Fruit fly (Drosophila melanogaster): ENCODE results near the gene CG5274.

Gene CG5274

dm6 chr3L:20430182-20430581, 2.7 kb upstream of the CG5274 start, which contains the start of gene CG5262 (continued):
- TF ChIP-seq slbo (GFP tag; IDR thresholded peaks at IDR 0.05) (no peak), NC2α (GFP tag; optimal IDR thresholded peaks at IDR 0.05) (no peak), CG13287 (GFP tag; IDR thresholded peaks at IDR 0.05; ENCODE audit: partially characterized antibody) (peak; percentile 45; the same call in 1 of the 2 replicates), gfzf (GFP tag; optimal IDR thresholded peaks at IDR 0.05) (peak; percentile 91), CG1792 (GFP tag; optimal IDR thresholded peaks at IDR 0.05) (no peak), CG2678 (tag; optimal IDR thresholded peaks at IDR 0.05) (no peak), trem (tag; optimal IDR thresholded peaks at IDR 0.05) (peak; percentile 66), CG1529 (GFP tag; optimal IDR thresholded peaks at IDR 0.05) (no peak), sna (GFP tag; IDR thresholded peaks at IDR 0.05; ENCODE audit: partially characterized antibody) (0 out of 2 replicates have a peak, but pooled peaks have one; percentile 15), sr (GFP tag; IDR thresholded peaks at IDR 0.05) (no peak), BEAF-32 (GFP tag; optimal IDR thresholded peaks at IDR 0.05) (peak; percentile 39), CG7786 (GFP tag; optimal IDR thresholded peaks at IDR 0.05) (no peak), twi (tag; optimal IDR thresholded peaks at IDR 0.05) (no peak), al (GFP tag; IDR thresholded peaks at IDR 0.05) (no peak), lbe (GFP tag; optimal IDR thresholded peaks at IDR 0.05) (no peak), CG9797 (GFP tag; optimal IDR thresholded peaks at IDR 0.05) (peak; percentile 75), pzg (GFP tag; optimal IDR thresholded peaks at IDR 0.05) (peak; percentile 72), CG6654 (GFP tag; optimal IDR thresholded peaks at IDR 0.05) (no peak), Nf-YB (GFP tag; optimal IDR thresholded peaks at IDR 0.05) (peak; percentile 64), CG2712 (tag; optimal IDR thresholded peaks at IDR 0.05) (peak; percentile 30), Med (GFP tag) (peak; percentile 9), Elba2 (GFP tag; optimal IDR thresholded peaks at IDR 0.05) (peak; percentile 82), CG14710 (tag; optimal IDR thresholded peaks at IDR 0.05) (peak; percentile 31), sug (tag; optimal IDR thresholded peaks at IDR 0.05) (no peak), CG10267 (tag; optimal IDR thresholded peaks at IDR 0.05) (peak; percentile 44), gcm (GFP tag; optimal IDR thresholded peaks at IDR 0.05) (no peak), Meics (GFP tag; optimal IDR thresholded peaks at IDR 0.05) (no peak), CG11695 (GFP tag; IDR thresholded peaks at IDR 0.05) (no peak), CG5245 (GFP tag; optimal IDR thresholded peaks at IDR 0.05) (no peak), MESR4 (GFP tag; optimal IDR thresholded peaks at IDR 0.05) (peak; percentile 67), CG30403 (GFP tag; optimal IDR thresholded peaks at IDR 0.05) (no peak), stc (GFP tag; IDR thresholded peaks at IDR 0.05) (no peak), CG4282 (GFP tag; optimal IDR thresholded peaks at IDR 0.05) (no peak), CG11398 (GFP tag; optimal IDR thresholded peaks at IDR 0.05) (no peak), Optix (GFP tag; IDR thresholded peaks at IDR 0.05) (no peak), CG8924 (tag; optimal IDR thresholded peaks at IDR 0.05) (no peak), hbn (GFP tag; IDR thresholded peaks at IDR 0.05; ENCODE audit: partially characterized antibody) (peak; percentile 15; the same call in 1 of the 2 replicates), gsb (GFP tag; IDR thresholded peaks at IDR 0.05) (no peak), Dip2 (GFP tag; IDR thresholded peaks at IDR 0.05) (no peak), Pdp1 (GFP tag; optimal IDR thresholded peaks at IDR 0.05) (peak in 1 of 2 experiments; percentile 55), Scr (GFP tag; IDR thresholded peaks at IDR 0.05; ENCODE audit: partially characterized antibody) (peak; percentile 28; the same call in 1 of the 2 replicates)

- no peak for TF ChIP-seq CG15011 (GFP tag; optimal IDR thresholded peaks at IDR 0.05)
- no peak for TF ChIP-seq CG6272 (GFP tag; IDR thresholded peaks at IDR 0.05)
- no peak for TF ChIP-seq kay (GFP tag; optimal IDR thresholded peaks at IDR 0.05)
- TF ChIP-seq ewg (GFP tag; optimal IDR thresholded peaks at IDR 0.05): peak; percentile 90
- no peak for TF ChIP-seq CG7786 (GFP tag; optimal IDR thresholded peaks at IDR 0.05)
- peak; percentile 95 for TF ChIP-seq onecut (GFP tag; IDR thresholded peaks at IDR 0.05)
- TF ChIP-seq MBD-R2 (GFP tag; IDR thresholded peaks at IDR 0.05): peak; percentile 50; the same call in 1 of the 2 replicates
- no peak for TF ChIP-seq CG7987 (GFP tag; optimal IDR thresholded peaks at IDR 0.05)
These were observed 1.6 kb downstream of the CG5274 start, which contains the start of gene CG5282 for dm6 chr3L:20425888-20426287. CG5282 (minus strand) TSS chr3L:20426071.

All from whole organism, embryonic.